Fruit fly (Drosophila melanogaster) S2 (cell line): Measurements from ENCODE around the gene CG14618.

Experiments
- CG8478 ChIP-seq: fragments of >200 bp; optimal IDR thresholded peaks from 2 replicates; lab custom pipeline; 2018
- CTCF ChIP-seq, 2 experiments: fragments of >200 bp; optimal IDR thresholded peaks; 2 replicates each; lab custom pipeline; 2018

CG14618 gene

DNA sequence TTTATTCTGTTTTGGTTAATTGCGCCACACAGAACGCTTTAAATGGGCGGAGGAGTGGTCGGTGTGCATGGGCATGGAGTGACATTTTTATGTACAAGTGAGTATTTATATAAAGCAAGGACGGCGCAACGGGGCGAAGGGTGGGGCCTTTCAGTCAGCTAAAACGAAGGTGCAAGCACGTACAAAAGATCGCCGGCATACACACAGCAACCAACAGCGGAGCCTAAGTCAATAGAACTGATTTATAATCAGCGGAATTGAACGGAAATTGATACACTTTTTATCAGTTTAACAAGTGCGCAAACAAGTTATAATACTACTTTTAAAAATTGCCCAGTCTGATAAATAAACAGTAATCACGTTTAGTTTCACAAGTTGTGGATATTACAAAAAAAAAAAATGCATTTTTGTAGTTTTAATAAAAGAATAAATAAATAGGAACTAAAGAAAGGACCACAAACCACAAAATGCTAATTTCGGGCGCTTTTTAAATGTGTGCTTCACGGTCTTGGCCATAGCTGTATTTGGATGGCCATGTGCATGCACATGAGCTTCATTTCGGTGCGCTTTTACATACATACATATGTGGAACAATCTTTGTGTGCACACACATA, 5.8 kb downstream of the CG14618 start:
- TF ChIP-seq CTCF (optimal IDR thresholded peaks at IDR 0.05; lab: Kevin White, UChicago) (no peak), CG8478 (lab: Kevin White, UChicago) (no peak)

DNA sequence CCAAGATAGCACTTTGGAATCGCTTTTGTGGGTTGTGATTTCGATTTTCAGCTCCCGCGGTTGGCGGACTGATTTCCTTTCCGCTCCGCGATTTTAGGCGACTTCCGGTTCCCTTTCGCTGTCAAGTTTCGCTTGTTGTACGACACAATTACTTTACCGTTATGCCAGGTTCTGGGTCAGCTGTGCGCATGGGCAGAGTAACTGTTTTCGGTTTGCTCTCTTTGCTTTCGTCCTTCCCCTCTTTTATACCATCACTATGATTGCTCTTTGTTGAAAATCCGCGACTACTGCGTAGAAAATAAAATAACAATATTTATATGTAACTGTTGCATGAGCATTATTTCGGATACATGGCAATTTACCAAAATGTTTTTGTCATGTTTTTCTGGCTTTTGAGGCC, 7.1 kb downstream of the CG14618 start:
- TF ChIP-seq CG8478 (lab: Kevin White, UChicago) (no peak), CTCF (optimal IDR thresholded peaks at IDR 0.05; lab: Kevin White, UChicago) (no peak)

DNA sequence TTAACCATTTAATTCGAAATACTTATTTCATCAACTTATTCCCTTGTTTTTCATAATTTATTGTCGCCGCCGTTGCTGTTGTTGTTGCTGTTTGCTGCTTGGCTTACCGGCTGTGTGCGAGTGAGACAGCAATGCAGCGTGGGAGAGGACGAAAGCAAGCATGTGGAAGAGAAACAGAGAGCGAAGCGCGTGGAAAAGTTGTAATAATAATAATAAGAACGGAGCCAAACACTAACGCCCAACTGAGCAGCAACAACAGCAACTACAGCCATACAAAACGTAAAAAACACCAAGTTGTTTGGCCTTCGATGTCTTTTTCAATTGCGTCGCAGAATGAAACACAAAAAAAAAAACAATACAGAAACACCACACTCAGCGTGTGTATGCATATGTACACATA, 7.6 kb downstream of the CG14618 start:
- no peak for TF ChIP-seq CTCF (optimal IDR thresholded peaks at IDR 0.05; lab: Kevin White, UChicago)
- no peak for TF ChIP-seq CG8478 (lab: Kevin White, UChicago)

DNA sequence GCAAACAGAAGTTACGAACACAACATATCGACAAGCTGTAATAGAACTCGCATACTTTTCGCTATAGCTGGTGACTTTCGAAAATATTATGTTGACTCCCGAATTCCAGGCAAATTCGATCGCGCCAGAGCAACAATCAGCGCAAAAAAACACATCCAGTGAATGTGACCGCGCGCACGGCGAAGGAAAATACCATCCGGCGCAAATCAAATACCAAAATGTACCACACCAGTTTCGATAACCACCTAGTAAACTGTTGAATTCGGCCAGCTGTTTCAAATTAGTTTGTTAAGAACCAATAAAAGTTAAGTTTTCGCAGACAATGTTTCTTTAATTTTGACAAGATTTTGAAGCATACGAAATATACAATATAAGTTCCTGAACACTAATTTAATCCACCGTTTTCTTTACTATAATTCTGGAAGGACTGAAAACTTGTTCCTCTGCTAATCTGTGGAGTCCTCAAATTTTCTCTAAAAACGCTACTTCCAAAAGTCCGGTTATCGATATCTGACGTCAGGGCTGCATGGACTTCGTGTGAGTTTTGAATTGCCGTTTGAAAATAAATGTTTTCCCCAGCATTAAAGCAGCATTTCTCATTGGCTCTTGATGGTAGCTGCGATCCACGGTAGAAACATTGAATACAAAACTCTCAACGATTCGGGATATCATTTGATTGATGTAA, 8.5 kb downstream of the CG14618 start, which contains the start of the genes Cp110 and CG12576:
Cp110 (plus strand) TSS at position 223 of the 685 bp plus-strand sequence.
CG12576 (minus strand) TSS at position 498 of the 685 bp plus-strand sequence.
- TF ChIP-seq CTCF (optimal IDR thresholded peaks at IDR 0.05; lab: Kevin White, UChicago) (no peak), CG8478 (lab: Kevin White, UChicago) (no peak)

DNA sequence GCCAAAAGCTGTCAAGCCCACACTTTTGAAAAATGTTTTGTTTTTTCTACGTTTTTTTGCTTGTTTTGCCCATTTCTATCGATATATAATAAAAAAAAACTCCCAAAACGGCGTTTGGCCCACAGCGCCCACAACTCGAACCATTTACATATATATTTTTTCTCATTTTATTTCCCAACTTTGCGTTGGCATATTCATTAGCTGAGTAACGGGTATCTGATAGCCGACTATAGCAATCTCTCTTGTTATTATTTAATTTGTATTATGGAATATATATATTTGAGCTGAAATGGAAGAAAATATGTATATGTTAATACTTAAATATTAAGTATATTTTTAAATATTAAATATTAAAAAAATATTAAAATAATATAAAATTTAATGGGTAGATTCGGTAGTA, 13.0 kb downstream of the CG14618 start:
- TF ChIP-seq CG8478 (lab: Kevin White, UChicago) (no peak), CTCF (optimal IDR thresholded peaks at IDR 0.05; lab: Kevin White, UChicago) (no peak)

DNA sequence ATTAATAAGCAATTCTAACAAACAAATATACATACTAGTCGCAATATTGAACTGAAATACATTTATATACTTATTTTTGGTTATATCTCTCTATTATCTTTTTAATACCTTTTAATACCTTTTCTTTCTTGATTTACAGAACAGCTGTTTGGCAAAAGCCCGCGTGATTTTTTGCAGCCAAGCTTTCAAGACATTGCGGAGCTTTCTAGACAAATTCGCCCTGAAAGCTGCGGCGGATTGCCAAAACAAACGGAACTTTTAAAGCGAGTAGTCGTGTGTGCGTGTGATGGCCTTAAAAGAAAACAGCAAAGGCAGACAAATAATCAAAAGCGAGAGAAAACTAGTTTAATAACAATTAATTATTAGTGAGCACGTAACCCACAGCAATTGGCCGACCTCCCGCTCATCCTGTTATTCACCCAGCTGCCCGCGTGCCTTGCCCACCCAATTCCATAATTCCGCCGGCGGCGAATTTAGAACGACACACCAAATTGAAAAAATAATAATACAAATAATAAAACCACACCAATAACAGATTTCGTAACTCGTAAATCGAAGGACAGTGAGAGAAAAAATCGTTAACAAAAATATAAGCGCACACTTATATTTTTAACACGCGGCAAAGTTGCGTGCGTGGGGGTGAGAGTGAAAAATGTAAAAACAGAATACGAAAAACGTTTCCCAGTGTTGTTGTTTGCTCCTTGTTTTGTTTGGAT, 13.6 kb downstream of the CG14618 start:
- TF ChIP-seq CG8478 (lab: Kevin White, UChicago) (no peak), CTCF (optimal IDR thresholded peaks at IDR 0.05; lab: Kevin White, UChicago) (no peak)

DNA sequence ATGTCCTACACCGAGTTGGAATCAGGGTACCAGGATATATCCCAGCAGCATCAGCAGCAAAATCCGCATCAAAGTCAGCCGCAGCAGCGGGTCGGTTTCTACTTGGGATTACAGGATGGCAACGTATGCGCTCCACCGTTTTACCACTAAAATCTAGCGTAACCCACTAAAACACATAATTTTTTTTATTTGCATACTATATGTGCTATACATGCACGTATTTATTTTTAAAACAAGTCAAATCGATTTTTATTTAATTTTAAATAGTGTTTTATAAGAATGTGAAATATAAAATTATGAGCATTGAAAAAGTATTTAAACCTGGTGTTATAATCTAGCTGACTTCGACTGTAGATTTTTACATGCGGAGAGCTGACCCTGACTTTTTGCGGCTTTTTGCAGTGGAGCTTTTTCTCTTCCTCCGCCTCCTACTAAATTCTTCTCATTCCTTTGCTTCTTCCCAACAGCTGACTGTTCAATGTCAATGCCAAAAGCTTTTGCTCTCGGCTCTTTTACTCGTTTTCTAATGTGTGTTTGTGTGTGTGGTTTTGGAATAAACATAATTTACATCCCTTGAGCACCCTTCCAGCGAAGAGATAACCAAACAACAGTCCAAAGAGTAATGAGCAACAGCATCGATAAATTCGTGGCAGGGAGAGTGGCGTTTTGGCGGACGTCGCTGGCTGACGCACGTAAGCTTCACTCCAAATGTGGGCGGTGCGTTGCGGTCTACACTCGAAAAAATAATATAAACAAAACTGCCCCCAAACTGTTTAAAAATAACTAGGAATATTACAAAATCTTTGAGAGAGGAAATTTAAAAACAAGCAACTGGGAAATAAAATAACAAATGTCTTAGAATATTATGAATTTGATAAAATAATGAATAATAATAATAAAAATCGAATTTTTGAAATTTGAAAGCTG, 14.4 kb downstream of the CG14618 start:
- TF ChIP-seq CTCF (optimal IDR thresholded peaks at IDR 0.05; lab: Kevin White, UChicago) (no peak), CG8478 (lab: Kevin White, UChicago) (no peak)

DNA sequence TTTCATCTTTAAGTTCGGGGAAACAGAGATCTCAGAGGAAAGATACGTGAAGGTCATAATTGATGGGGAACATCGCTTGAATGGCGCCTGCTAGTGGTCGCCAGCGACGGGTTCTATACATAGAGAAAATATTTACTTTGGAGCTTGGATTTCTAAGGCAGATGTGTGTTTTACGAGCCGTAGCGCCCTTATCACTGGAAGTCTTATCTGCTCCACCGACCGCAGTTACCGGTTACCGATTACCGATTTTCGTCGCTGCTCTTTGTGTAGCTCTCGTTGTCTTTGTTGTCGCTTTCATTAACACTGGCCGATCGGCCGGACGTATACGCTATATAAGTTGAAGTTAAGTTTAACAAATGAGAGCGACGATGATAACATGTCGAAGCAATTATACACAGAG, 17.1 kb downstream of the CG14618 start:
- TF ChIP-seq CTCF (optimal IDR thresholded peaks at IDR 0.05; lab: Kevin White, UChicago) = no peak
- no peak for TF ChIP-seq CG8478 (lab: Kevin White, UChicago)

DNA sequence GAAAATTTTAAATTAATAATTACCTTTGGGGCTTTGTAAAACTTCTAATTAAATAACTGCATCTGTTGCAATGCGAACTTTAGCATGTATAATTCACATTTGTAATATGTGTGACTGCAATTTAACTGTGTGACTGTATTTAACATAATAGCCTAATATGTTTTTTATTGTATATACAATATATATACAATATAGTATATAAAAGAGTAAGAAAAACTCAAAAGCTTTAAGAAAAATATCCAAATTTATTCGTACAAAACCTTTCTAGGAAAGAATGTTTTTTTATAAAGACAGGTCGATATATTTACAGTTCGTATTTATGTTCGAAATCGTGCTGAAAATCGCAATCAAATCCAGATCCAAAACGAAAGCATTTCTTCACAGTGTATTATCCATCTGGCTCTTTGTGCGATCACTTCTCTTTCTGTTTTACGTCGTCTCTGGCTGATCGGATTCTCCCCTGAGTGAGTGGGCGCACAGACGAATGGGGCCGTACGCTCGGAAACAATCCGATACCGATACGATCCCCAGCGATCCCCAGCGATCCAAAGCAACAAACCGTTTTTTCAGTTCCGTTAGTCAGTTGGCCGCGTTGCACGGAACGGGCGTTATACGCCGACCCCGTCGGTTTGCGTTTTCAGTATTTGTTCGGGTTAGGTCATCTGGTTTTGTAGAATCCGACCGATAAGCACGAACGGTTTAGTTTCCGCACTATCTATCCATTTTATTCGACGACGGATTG, 17.7 kb downstream of the CG14618 start:
- no peak for TF ChIP-seq CG8478 (lab: Kevin White, UChicago)
- no peak for TF ChIP-seq CTCF (optimal IDR thresholded peaks at IDR 0.05; lab: Kevin White, UChicago)

DNA sequence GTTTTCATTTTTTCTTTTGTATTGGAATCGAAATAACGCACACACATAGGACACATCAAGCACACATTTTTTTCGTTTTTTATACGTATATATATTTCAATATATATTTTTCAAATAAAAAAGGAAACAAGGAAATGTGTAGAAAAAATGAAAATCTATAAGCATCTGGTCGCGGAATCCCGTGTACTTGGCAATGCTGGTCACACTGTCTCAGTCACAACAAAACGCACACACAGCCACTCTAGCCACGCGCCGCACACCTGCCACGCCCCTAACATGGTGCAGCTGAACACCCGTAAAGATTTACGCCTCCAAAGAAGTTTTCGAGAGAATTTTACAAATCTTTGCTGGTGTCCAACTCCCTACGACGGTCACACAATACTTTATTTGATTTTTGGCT, 26.1 kb downstream of the CG14618 start:
- TF ChIP-seq CG8478 (lab: Kevin White, UChicago) (no peak), CTCF (optimal IDR thresholded peaks at IDR 0.05; lab: Kevin White, UChicago) (no peak)

DNA sequence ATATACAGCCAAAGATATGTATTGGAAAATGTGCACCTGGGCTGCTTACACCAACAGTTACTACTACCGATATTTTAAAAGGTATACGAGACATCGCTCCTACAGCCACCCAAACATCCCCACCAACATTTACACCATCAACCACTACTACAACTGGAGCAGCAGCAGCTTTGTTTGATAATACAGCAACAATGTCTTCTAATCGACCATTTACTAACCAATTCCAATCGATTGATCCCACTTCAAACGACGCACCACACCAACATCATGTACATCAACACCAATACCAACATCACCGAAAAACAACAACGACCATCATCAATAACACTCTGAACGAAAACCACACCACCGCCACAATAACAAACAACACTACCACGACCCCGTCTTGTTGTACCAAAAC, 28.7 kb downstream of the CG14618 start:
- TF ChIP-seq CTCF (optimal IDR thresholded peaks at IDR 0.05; lab: Kevin White, UChicago) = no peak
- no peak for TF ChIP-seq CG8478 (lab: Kevin White, UChicago)

DNA sequence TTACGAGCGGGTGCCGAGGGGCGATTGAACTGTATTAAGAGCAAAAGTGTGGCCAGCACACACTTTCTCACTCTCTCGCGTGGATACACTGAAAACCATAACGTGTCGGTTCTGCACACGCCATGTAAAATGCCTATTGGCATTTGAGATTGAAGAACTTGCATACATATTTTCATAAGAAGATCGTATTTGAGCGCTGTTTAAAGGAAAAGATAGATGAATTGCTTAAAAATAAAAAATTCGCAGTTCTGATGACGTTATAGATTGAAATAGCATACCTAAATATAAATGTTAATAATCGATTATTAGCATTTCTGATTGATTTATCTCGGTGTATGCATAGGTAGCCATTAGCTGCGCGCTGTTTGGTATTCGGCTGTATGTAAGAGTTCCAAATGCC, 35.6 kb downstream of the CG14618 start:
- TF ChIP-seq CG8478 (lab: Kevin White, UChicago) = no peak
- TF ChIP-seq CTCF (optimal IDR thresholded peaks at IDR 0.05; lab: Kevin White, UChicago) = no peak

DNA sequence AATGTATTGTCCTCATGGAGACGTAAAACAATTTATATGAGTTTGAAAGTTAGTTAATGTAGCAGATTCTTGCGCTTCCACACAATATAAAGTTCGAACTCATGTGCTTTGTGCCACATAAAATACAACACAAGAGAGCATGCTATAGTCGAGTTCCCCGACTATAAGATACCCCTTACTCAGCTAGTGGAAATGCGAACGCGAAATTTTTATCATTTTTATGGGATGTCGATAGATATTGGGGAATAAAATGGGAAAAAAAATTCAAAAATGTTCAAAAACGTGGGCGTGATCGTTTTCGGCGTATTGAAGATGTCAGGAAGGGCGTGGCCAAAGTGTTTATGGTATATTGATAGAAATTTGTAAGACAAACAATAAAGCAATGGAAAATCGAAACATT, 37.3 kb downstream of the CG14618 start:
- TF ChIP-seq CTCF (optimal IDR thresholded peaks at IDR 0.05; lab: Kevin White, UChicago) = no peak
- no peak for TF ChIP-seq CG8478 (lab: Kevin White, UChicago)
